Fruit fly (Drosophila melanogaster): Measurements from ENCODE around the gene CG43402.

Gene CG43402

DNA sequence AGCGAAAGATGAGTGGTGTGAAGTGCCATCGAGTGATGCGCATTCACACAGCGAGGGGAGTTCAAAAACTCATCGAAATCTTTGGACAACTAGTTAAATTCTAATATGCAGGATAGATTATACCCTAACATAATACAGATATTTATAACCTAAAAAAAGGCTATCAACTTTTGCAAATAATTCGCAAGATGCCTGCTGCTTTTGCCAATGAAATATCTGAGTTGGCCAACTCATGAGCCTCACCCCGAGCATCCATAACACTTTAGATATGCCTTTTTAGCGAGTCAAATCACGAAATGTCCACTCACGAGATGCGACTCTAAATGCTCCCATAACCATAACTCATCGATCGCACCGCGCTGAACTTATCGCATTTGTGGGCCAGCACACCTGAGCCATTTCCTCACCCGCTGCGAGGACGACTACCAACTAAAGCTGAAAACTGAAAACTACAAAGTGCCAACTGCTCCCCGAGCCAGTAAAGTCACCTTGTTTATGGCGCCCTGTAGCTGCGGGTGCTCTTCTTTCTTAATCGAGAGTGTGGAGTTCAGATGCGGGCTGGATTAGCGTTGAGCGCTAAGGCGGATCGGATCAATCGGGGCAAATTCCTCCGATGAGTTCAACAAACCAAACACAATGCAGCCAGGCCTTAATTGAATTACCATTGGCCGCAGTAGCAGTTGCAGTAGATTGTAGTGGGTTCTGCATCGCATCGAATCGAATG is 7.5 kb downstream of the CG43402 start:
- no peak for TF ChIP-seq noc (tag; optimal IDR thresholded peaks at IDR 0.05)

DNA sequence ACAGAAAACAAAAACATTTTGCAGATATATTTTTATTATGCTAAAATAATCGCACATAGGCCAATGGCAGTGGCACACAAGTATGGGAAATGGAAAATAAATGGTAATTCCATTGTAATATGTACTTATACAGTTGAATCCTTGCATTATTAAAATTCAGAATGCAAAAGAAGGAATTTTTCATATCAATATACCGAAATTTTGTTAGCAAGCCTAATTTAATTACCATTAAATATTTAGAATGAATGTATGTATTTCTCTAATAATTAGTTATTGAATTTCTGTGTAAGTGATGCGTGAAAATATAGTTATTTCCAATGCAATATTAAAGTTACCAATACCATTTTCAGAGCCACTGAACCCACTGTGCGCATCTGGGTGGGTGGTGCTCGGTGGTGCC is 13.1 kb downstream of the CG43402 start:
- TF ChIP-seq noc (tag; optimal IDR thresholded peaks at IDR 0.05): no peak

DNA sequence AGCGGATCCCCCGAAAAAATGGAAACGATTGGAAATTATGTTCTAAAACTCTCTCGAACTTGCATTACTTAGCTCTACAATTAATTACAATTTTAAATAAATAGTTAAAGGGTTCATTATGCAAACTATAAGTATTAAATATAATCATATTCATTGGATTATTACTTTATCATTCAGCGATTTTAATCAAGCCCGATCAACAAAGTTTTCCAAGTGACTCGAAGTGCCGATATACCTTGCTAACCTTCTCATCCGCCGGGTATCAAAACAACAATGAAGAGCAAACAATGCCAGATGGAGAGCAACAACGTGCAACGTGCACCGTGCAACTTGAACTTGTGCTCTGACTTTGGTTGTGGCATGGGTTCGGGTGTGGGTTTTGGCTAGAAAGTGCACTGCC is 13.9 kb downstream of the CG43402 start:
- TF ChIP-seq noc (tag; optimal IDR thresholded peaks at IDR 0.05): no peak

DNA sequence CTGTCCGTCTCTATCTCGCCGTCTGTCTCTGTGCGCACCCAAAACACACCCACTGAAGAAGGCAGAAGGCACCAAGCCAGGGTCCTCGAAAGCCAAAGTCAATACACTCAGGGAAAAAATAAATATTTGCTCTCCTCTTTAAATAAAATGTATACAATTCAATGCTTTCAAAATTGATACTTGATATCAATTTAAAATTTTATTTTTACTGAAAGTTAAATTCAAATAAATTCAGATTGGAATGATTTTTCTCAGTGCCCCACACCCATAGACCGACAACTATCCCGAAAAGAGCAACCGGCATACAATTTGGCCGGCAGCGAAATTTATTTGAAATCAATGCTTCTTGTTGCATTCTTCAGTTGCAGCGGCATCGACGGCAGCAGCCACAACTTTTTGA is 14.4 kb downstream of the CG43402 start:
- TF ChIP-seq noc (tag; optimal IDR thresholded peaks at IDR 0.05): no peak

DNA sequence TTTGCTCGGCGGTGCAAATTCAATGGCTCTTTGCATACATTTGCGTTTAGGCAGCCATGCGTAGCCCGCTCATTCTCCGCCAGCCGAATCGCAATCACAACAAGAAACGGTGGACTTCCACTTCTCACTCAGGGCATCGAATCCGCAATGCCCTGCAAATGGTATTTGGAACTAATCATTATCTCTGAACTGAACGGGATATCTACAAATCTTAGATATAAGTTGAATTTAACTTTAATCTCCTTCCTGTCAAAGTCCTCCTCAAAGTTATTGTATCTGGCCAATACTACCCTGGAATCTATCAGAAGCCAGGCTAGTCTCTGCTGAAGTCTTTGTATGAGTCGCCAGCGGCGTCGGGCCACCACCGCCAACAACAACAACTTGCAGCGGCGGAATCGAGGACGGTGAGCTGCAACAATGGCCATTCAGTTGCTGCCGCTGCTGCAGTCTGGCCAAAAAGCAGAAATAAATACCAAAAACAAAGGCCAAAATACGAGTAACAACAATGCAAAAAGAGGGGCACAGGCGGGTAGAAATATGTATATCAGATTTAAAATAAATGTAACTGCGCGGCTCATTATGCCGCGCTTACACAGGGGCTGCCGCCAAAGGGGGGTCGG is 16.3 kb downstream of the CG43402 start:
- TF ChIP-seq noc (tag; optimal IDR thresholded peaks at IDR 0.05): no peak

DNA sequence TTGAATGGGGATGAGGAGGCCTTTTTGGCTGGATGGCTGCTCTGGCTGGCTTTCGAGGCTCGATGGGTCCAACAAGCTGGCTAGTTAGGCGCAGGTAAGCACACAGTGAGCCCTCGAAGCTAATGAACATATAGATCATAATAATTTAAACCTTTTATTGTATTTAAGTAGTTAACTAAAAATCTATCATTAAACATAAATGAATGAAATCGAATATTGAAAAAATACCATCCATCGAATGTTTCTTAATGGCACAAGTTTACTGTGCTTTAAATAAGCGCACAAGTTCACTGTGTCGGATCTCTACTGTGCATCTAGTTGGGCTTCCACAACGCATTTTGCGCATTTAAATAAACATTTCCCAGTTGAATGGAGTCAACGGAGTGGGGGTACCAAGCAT is 16.9 kb downstream of the CG43402 start:
- TF ChIP-seq noc (tag; optimal IDR thresholded peaks at IDR 0.05): no peak

DNA sequence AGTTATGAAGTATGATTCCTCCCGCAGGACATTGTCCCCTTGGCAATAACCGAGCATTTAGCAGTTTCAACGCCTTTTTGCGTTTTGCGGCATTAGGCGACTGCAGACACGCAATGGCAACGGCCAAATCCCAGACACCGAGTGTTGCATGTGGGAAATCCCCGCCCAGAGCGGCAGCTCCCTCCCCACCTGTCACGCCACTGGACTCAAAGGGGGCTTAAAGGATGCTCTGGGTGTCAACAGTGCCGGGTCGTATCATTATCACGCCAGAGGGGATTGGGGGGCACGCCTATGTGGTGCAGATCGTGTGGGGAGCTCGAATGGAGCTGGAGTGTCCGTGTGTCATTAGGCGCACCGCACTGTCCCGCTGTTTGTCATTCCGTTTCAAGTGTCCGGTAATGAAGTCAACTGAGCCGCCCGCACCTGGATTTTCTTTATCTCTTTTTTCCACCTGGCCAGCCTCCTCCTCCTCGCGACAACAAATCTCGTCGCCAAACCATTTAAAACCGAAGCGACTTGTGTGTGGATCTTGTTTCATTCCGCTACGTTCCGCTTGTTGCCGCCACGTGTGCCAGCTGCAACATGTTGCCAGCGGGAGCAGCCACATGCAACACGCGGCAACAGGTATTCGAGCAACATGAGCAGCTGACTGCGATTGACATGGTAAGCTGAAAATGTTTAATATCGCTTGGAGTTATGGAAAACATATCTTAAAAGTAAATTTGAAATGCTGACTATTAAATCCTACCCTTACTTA is 18.2 kb downstream of the CG43402 start:
- no peak for TF ChIP-seq noc (tag; optimal IDR thresholded peaks at IDR 0.05)

DNA sequence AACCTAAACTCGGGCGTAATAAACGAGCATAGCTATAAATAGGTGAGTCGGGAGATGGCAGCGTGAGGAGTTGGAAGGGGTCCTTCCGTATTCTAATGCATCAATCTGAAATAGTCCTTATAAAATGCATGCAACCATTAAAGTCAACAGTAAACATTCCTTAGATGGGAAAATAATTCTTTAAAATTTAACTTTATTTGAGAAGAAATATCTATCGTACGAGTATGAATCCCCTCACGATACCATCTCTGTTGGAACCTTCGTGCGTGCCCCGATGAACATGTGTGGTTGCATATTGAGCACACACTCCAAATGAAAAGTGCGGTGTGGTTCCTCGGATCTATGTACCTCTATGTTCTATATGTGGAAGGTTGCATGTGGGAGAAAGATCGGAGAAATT is 19.7 kb downstream of the CG43402 start:
- TF ChIP-seq noc (tag; optimal IDR thresholded peaks at IDR 0.05): no peak

DNA sequence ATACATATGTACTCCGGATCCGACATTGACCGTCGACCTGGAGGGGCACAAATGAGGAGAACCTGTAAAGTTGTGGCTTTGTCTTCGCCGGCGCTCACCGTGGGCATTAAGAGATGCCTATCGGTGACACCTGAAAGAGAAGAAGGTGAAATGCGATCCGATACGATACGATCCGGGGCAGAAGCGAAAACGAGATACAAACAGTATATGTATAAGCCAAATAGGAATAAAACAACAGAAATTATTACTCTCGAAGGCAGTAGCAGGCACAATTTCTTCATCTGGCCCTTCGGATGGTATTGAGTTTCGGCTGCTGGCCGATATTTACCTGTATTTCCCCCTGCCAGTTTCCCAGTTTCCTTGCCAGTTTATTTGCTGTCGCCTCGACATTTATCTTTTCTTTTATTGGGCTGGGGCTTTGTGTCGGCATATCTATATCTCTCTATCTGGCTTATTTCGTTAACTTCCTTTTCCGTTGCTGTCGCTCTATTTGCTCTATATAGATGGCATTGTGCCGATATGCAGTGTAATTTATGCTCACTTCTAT is 21.0 kb downstream of the CG43402 start:
- TF ChIP-seq noc (tag; optimal IDR thresholded peaks at IDR 0.05): no peak

DNA sequence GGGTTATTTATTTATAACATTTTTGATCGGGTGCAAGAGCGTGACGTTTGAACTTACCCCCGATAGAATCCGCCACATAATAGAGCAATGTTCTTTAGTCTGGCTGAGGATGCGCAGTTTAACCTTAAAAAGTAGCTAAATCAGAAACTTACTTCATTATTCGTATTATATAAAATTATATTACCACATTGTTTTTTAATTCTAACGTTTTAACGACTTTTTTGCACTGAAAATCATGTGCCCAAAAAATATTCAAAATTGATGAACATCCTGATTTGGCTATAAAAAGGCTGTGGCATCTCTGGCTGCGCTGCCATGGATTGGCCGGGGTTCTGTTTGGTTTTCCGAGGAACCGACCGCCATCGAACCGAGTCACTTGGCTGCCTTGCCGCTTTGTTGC is 27.6 kb downstream of the CG43402 start:
- TF ChIP-seq noc (tag; optimal IDR thresholded peaks at IDR 0.05): no peak

DNA sequence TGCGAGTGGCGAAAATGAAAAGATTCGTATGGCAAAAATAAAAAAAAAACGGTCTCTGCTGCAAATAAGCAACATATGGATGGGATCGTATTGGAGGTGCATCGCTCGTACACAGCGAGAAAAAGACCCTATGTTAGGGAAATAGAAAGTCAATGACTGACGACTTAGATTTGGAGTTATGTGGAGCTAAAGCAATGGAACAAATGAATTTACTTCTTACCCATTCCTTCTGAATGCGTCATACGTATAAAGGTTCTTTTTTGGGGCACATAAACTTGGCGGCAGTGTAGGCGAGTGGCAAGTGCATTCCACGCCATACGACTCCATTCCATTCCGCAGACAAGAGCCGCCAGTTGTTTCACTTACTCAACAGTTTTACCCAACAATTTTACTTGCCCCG is 28.3 kb downstream of the CG43402 start:
- TF ChIP-seq noc (tag; optimal IDR thresholded peaks at IDR 0.05): no peak

DNA sequence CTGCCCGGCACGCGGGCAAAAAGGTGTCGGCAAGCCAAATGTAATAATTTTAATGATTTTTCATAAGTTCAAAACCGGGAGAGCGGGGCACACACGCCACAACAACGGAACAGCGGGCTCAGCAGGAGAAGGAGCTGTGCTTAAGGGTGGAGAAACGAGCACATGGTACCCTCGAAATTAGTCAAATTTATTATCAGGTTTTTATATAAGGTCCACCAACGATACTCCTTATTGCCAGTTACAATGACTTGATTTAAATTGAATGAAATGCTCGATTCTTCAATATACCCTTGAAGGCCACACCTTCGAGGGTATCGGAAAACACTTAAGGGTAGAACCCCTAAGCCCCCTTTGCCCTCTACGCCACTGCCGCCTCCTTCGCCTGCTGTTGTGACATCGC is 31.0 kb downstream of the CG43402 start:
- TF ChIP-seq noc (tag; optimal IDR thresholded peaks at IDR 0.05): no peak

DNA sequence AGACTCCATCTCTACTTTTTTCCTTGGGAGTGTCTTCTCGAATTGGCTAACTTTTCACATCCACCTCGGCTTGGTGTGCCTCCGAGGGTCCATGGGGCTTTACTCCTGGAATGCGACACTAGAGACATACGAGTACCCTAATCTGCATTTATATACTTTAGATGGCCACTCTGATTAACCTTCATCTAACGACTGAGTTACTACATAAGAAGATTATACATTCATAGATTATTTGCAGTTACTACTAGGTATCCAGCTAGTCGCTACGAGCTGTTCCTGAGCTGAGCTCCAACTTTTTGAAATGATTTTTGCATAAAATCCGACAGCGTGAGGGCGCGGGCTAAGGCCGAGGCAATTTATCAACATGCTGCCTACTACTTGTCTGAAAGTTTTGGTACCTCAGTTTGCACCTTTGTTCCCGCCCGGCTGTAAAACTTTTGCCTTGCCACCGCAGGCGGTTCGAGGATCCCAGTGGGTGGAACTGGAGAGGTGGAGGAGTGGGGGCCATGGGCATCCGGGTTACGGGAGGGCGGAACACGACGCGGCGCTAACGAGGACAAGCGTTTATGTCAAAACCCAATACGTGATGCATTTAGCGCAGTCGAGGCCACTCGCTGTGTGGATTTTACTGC is 34.6 kb downstream of the CG43402 start:
- no peak for TF ChIP-seq noc (tag; optimal IDR thresholded peaks at IDR 0.05)

DNA sequence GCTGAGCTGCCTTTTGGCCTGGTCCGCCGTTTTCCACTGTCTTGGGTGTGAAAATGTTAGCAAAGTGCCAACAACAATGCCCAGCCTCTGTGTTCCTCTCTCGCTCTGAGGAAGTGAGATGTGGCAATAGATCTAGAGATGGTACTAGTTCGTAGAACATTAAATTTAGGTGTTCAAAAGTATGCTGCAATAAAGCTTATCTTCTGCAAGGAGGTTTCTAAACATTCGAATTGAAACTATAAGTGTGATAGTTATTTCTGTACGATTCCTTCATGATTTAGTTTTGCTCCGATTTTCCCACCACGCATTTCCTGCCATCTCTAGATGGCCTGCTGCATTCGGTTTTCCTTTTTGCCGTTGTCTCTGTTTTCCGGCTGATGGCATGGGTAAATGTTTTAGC is 36.1 kb downstream of the CG43402 start:
- no peak for TF ChIP-seq noc (tag; optimal IDR thresholded peaks at IDR 0.05)

DNA sequence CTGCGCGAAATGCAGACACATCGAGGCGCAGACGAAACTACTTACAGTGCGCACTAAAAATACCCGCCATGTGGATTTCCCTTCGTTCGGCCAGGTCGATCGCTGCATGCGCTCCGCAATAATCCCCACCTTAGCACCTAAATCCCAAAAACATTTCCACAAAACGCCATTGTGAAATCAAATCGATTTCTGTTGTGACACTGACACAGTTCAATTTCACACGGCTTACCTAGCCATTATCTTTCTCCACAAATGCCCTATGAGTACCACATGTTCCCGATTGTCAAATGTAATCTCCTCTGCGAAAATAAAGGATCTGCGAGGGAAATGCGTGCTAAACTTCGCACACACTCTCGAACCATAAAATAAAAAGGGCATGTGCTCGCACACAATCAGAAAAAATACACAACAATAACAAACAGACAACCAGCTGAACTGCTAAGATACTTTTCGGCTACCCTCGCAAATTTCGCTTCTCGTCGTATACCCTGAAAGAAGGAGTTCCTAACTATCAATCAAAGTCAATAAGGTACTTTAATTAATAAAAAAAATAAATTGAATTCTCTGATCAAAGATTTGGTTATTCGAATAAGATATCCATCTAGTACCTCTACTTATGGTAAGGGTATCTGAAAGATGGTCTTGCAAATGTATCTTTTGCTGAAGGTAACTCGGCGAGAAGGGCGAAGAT is 43.7 kb downstream of the CG43402 start:
- TF ChIP-seq noc (tag; optimal IDR thresholded peaks at IDR 0.05): no peak
